Worm (Caenorhabditis elegans) whole organism, young adult: ENCODE results near the gene nspb-2.

ENCODE experiments used
- F33H1.4 ChIP-seq: fragments of 200-800 bp; sonication (Bioruptor generic); IDR thresholded peaks from 2 replicates; pipeline ENCODE4 v1.3.6; 2022; ENCODE audit warnings: missing genetic modification reagents, missing genetic modification characterization, missing compliant biosample characterization
- F49E8.2 ChIP-seq: sonication (generic microtip); optimal IDR thresholded peaks from 3 replicates; lab custom pipeline; 2017; ENCODE audit warnings: missing genetic modification characterization, mild to moderate bottlenecking, missing compliant biosample characterization, antibody characterized with exemption, moderate library complexity; ENCODE audit not compliant: insufficient read depth
- F57C9.4 ChIP-seq: sonication (generic microtip); optimal IDR thresholded peaks from 2 replicates; lab custom pipeline; 2017; ENCODE audit warnings: mild to moderate bottlenecking, missing genetic modification characterization, missing compliant biosample characterization
- Y53G8AR.9 ChIP-seq: fragments of 200-800 bp; sonication (Bioruptor generic); conservative IDR thresholded peaks from 2 replicates; pipeline ENCODE4 v1.3.6; 2022; ENCODE audit warnings: missing genetic modification reagents, missing genetic modification characterization, missing compliant biosample characterization
- Y67H2A.10 ChIP-seq: fragments of 200-800 bp; sonication (Bioruptor generic); conservative IDR thresholded peaks from 2 replicates; pipeline ENCODE4 v1.3.6; 2022; ENCODE audit warnings: missing genetic modification reagents, missing genetic modification characterization, missing compliant biosample characterization
- ZK185.1 ChIP-seq: sonication (generic microtip); optimal IDR thresholded peaks from 2 replicates; lab custom pipeline; 2016; ENCODE audit warnings: mild to moderate bottlenecking, missing genetic modification characterization, missing compliant biosample characterization; ENCODE audit not compliant: poor library complexity, severe bottlenecking
- aptf-2 ChIP-seq: fragments of 200-800 bp; sonication (Bioruptor generic); conservative IDR thresholded peaks from 2 replicates; pipeline ENCODE4 v1.3.6; 2022; ENCODE audit warnings: missing genetic modification reagents, missing genetic modification characterization, missing compliant biosample characterization
- attf-5 ChIP-seq: fragments of 200-800 bp; sonication (Bioruptor generic); optimal IDR thresholded peaks from 2 replicates; lab custom pipeline; 2018; ENCODE audit warnings: mild to moderate bottlenecking, missing genetic modification characterization, missing compliant biosample characterization
- attf-6 ChIP-seq: fragments of 200-800 bp; sonication (Bioruptor generic); IDR thresholded peaks from 2 replicates; pipeline ENCODE4 v1.3.6; 2022; ENCODE audit warnings: missing genetic modification reagents, missing genetic modification characterization, missing compliant biosample characterization
- ccch-3 ChIP-seq: fragments of 200-800 bp; sonication (Bioruptor generic); optimal IDR thresholded peaks from 2 replicates; lab custom pipeline; 2018; ENCODE audit warnings: mild to moderate bottlenecking, missing genetic modification characterization, missing compliant biosample characterization
- cebp-1 ChIP-seq, 2 experiments: fragments of 200-800 bp in 1 of 2; sonication (Bioruptor generic) in 1 of 2; sonication (generic microtip) in 1 of 2; IDR thresholded peaks in 1 of 2; optimal IDR thresholded peaks in 1 of 2; 2 replicates each; pipeline versions ENCODE4 v1.3.6 to Lab custom; 2017 to 2022; ENCODE audit warnings: missing compliant biosample characterization in 2 of 2, missing genetic modification characterization in 2 of 2, mild to moderate bottlenecking in 1 of 2, missing genetic modification reagents in 1 of 2, moderate library complexity in 1 of 2
- cebp-2 ChIP-seq: fragments of 200-800 bp; sonication (Bioruptor generic); IDR thresholded peaks from 2 replicates; pipeline ENCODE4 v1.3.6; 2022; ENCODE audit warnings: missing genetic modification characterization, missing compliant biosample characterization
- ceh-100 ChIP-seq: fragments of 200-800 bp; sonication (Bioruptor generic); IDR thresholded peaks from 2 replicates; pipeline ENCODE4 v1.3.6; 2022; ENCODE audit warnings: missing genetic modification reagents, missing genetic modification characterization, missing compliant biosample characterization
- ceh-40 ChIP-seq: fragments of 200-800 bp; sonication (Bioruptor generic); IDR thresholded peaks from 2 replicates; pipeline ENCODE4 v1.3.6; 2022; ENCODE audit warnings: missing genetic modification characterization, missing compliant biosample characterization
- ceh-58 ChIP-seq: fragments of 200-800 bp; sonication (Bioruptor generic); IDR thresholded peaks from 2 replicates; pipeline ENCODE4 v1.3.6; 2022; ENCODE audit warnings: missing genetic modification characterization, missing compliant biosample characterization
- chd-7 ChIP-seq: sonication (generic microtip); optimal IDR thresholded peaks from 2 replicates; lab custom pipeline; 2016; ENCODE audit warnings: mild to moderate bottlenecking, missing genetic modification characterization, moderate library complexity, missing compliant biosample characterization
- dpff-1 ChIP-seq: sonication (generic microtip); optimal IDR thresholded peaks from 2 replicates; lab custom pipeline; 2017; ENCODE audit warnings: mild to moderate bottlenecking, missing genetic modification characterization, missing compliant biosample characterization
- dpl-1 ChIP-seq: fragments of 150-350 bp; optimal IDR thresholded peaks from 2 replicates; lab custom pipeline; 2014; ENCODE audit warnings: missing biosample characterization, missing genetic modification reagents, missing genetic modification characterization
- efl-1 ChIP-seq: fragments of 150-350 bp; optimal IDR thresholded peaks from 2 replicates; lab custom pipeline; 2014; ENCODE audit warnings: missing biosample characterization, missing genetic modification reagents, missing genetic modification characterization
- egl-18 ChIP-seq: fragments of 200-800 bp; sonication (Bioruptor generic); IDR thresholded peaks from 2 replicates; pipeline ENCODE4 v1.3.6; 2022; ENCODE audit warnings: missing genetic modification reagents, missing genetic modification characterization, missing compliant biosample characterization
- hlh-26 ChIP-seq: fragments of 200-800 bp; sonication (Bioruptor generic); conservative IDR thresholded peaks from 2 replicates; pipeline ENCODE4 v1.3.6; 2022; ENCODE audit warnings: missing genetic modification reagents, missing genetic modification characterization, missing compliant biosample characterization
- hmg-1.2 ChIP-seq: fragments of 200-800 bp; sonication (Bioruptor generic); IDR thresholded peaks from 2 replicates; pipeline ENCODE4 v1.3.6; 2022; ENCODE audit warnings: missing genetic modification reagents, missing genetic modification characterization, missing compliant biosample characterization
- let-526 ChIP-seq: fragments of 200-800 bp; sonication (Bioruptor generic); IDR thresholded peaks from 2 replicates; pipeline ENCODE4 v1.3.6; 2022; ENCODE audit warnings: missing genetic modification reagents, missing genetic modification characterization, missing compliant biosample characterization
- lin-35 ChIP-seq, 3 experiments: fragments of 150-350 bp in 2 of 3; sonication (generic microtip) in 1 of 3; optimal IDR thresholded peaks; 2 replicates each; lab custom pipeline; 2014 to 2018; ENCODE audit warnings: missing biosample characterization in 3 of 3, missing genetic modification characterization in 3 of 3, missing genetic modification reagents in 3 of 3
- lin-40 ChIP-seq: sonication (generic microtip); optimal IDR thresholded peaks from 2 replicates; lab custom pipeline; 2016; ENCODE audit warnings: missing genetic modification characterization, mild to moderate bottlenecking, missing compliant biosample characterization, missing genotype, missing genetic modification reagents
- lir-1 ChIP-seq: fragments of 200-800 bp; sonication (Bioruptor generic); conservative IDR thresholded peaks from 2 replicates; pipeline ENCODE4 v1.3.6; 2022; ENCODE audit warnings: missing genetic modification reagents, missing genetic modification characterization, missing compliant biosample characterization
- lsl-1 ChIP-seq: fragments of 200-800 bp; sonication (Bioruptor generic); optimal IDR thresholded peaks from 2 replicates; lab custom pipeline; 2018; ENCODE audit warnings: mild to moderate bottlenecking, missing genetic modification characterization, moderate library complexity, missing compliant biosample characterization
- madf-10 ChIP-seq: sonication (generic microtip); optimal IDR thresholded peaks from 2 replicates; lab custom pipeline; 2016; ENCODE audit warnings: mild to moderate bottlenecking, missing genetic modification characterization, missing compliant biosample characterization
- madf-6 ChIP-seq: fragments of 200-800 bp; sonication (Bioruptor generic); IDR thresholded peaks from 2 replicates; pipeline ENCODE4 v1.3.6; 2022; ENCODE audit warnings: missing genetic modification reagents, missing genetic modification characterization, missing compliant biosample characterization
- mcd-1 ChIP-seq: fragments of 200-800 bp; sonication (Bioruptor generic); IDR thresholded peaks from 2 replicates; pipeline ENCODE4 v1.3.6; 2022; ENCODE audit warnings: missing genetic modification reagents, missing genetic modification characterization, missing compliant biosample characterization
- nfya-1 ChIP-seq: sonication (generic microtip); optimal IDR thresholded peaks from 2 replicates; lab custom pipeline; 2017; ENCODE audit warnings: antibody characterized with exemption, missing compliant biosample characterization, missing genetic modification characterization, borderline replicate concordance; ENCODE audit not compliant: insufficient read depth
- nhr-120 ChIP-seq: fragments of 200-800 bp; sonication (Bioruptor generic); IDR thresholded peaks from 2 replicates; pipeline ENCODE4 v1.3.6; 2022; ENCODE audit warnings: missing genetic modification characterization, missing compliant biosample characterization
- nhr-90 ChIP-seq: sonication (generic microtip); optimal IDR thresholded peaks from 2 replicates; lab custom pipeline; 2016; ENCODE audit warnings: missing genotype, mild to moderate bottlenecking, missing genetic modification characterization, missing compliant biosample characterization
- pbrm-1 ChIP-seq: fragments of 200-800 bp; sonication (Bioruptor generic); IDR thresholded peaks from 2 replicates; pipeline ENCODE4 v1.3.6; 2022; ENCODE audit warnings: missing genetic modification reagents, missing genetic modification characterization, missing compliant biosample characterization
- rcor-1 ChIP-seq: fragments of 200-800 bp; sonication (Bioruptor generic); IDR thresholded peaks from 2 replicates; pipeline ENCODE4 v1.3.6; 2022; ENCODE audit warnings: missing genetic modification reagents, missing genetic modification characterization, missing compliant biosample characterization
- repo-1 ChIP-seq: sonication (generic microtip); optimal IDR thresholded peaks from 2 replicates; lab custom pipeline; 2017; ENCODE audit warnings: mild to moderate bottlenecking, missing genetic modification characterization, missing compliant biosample characterization
- snpc-1.1 ChIP-seq: sonication (generic microtip); optimal IDR thresholded peaks from 2 replicates; lab custom pipeline; 2017; ENCODE audit warnings: missing genetic modification characterization, mild to moderate bottlenecking, missing compliant biosample characterization, antibody characterized with exemption, moderate library complexity, missing genotype, missing genetic modification reagents; ENCODE audit not compliant: insufficient read depth
- snpc-4 ChIP-seq, 5 experiments: fragments of 150-350 bp in 1 of 5; sonication (generic microtip) in 4 of 5; optimal IDR thresholded peaks; 2 replicates each; lab custom pipeline; 2014 to 2018; ENCODE audit warnings: missing genetic modification characterization in 5 of 5, missing biosample characterization in 3 of 5, antibody characterized with exemption in 2 of 5, mild to moderate bottlenecking in 2 of 5, missing compliant biosample characterization in 2 of 5, missing genotype in 2 of 5, moderate library complexity in 2 of 5, missing genetic modification reagents in 1 of 5
- tbp1 ChIP-seq: fragments of 200-800 bp; sonication (Bioruptor generic); optimal IDR thresholded peaks from 2 replicates; lab custom pipeline; 2018; ENCODE audit warnings: mild to moderate bottlenecking, missing genetic modification characterization, missing compliant biosample characterization
- tlf-1 ChIP-seq: fragments of 200-800 bp; sonication (Bioruptor generic); optimal IDR thresholded peaks from 2 replicates; lab custom pipeline; 2018; ENCODE audit warnings: mild to moderate bottlenecking, missing genetic modification characterization, missing compliant biosample characterization
- unc-62 ChIP-seq: fragments of 150-350 bp; optimal IDR thresholded peaks from 2 replicates; lab custom pipeline; 2014; ENCODE audit warnings: missing biosample characterization, missing genetic modification reagents, missing genetic modification characterization
- xnd-1 ChIP-seq: sonication (generic microtip); optimal IDR thresholded peaks from 2 replicates; lab custom pipeline; 2016; ENCODE audit warnings: missing genotype, missing genetic modification reagents, missing genetic modification characterization, missing compliant biosample characterization
- zfh-2 ChIP-seq: fragments of 200-800 bp; sonication (Bioruptor generic); conservative IDR thresholded peaks from 2 replicates; pipeline ENCODE4 v1.3.6; 2022; ENCODE audit warnings: missing genetic modification reagents, missing genetic modification characterization, missing compliant biosample characterization

Gene nspb-2

DNA sequence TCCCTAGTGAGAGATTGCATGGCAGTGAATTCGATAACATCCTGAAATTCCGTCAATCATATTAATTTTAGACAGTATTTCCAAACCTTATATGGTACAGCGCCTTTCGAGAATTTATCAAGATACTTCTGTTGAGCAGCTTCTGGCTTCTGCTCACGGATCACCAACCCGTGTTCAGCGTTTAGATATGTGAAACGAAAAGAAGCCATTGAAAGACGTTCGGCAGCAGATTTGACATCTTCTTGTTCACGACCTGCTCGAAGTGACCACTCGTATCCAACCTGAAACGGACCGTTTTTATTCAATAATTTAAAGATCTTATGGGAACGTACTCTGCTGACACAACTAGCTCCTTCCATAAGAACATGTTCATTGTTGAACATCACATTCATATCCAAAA lies 9.8 kb upstream of the nspb-2 start:
- TF ChIP-seq unc-62 (no peak), nhr-90 (no peak), hlh-26 (GFP tag; lab: Robert Waterston, UW) (no peak), aptf-2 (GFP tag; lab: Robert Waterston, UW) (no peak), nhr-120 (no peak), Y53G8AR.9 (no peak)

DNA sequence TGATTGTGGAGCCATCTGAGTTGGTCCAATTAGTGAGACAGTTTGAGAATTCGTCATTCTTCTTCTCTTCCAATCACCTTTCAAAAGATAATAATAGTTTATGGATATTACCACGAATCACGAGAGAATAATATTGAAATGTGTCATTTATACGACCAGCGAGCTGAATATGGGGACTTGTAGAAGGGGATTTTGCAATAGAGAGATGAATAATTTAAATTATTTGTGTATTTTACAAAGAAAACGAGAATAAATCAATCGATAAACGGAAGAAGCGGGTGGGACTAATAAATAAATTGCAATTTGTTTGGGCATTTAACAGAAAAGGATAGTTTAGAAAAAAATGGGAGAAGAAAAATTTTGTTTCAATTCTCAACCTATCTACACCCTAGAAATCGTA lies 8.9 kb upstream of the nspb-2 start, which contains the start of gene odr-8:
odr-8 (minus strand) TSS at position 101 of the 400 bp plus-strand sequence.
- TF ChIP-seq snpc-4 (GFP tag; optimal IDR thresholded peaks at IDR 0.05; lab: Kevin White, UChicago) (no peak), snpc-4 (tag; optimal IDR thresholded peaks at IDR 0.05; lab: Kevin White, UChicago) (peak in 1 of 4 experiments; percentile 50), let-526 (GFP tag; lab: Robert Waterston, UW) (no peak)

DNA sequence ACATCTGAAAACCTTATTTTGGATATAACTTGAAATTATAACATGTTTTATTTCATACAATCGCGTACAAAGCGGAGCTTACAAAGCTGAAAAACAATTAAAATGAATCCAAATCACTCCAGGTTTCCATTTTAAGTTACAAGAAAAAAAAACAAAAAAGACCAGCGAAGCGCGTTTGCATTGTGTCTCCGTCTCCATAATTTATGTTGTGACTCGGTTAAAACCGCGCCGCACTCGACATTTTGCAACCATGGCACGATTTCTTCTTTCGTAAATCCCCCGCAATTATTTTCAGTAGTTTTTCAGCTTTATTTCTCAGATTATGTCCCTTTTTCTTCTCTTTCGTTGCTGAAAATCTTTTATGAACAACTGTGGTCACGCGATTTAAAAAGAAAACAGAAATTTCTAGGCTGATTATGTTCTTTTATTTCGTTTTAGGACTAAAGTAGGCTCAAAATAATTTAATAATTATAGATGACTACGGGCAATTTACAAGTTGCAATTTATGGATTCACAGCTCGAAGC lies 6.0 kb upstream of the nspb-2 start, which contains the start of the genes F38A5.2 and dnj-11:
F38A5.2 (minus strand) TSS at position 4 of the 525 bp plus-strand sequence.
dnj-11 (plus strand) TSS at position 475 of the 525 bp plus-strand sequence.
- TF ChIP-seq cebp-1 (GFP tag; IDR thresholded peaks at IDR 0.05; lab: Robert Waterston, UW) (no peak), cebp-1 (tag; optimal IDR thresholded peaks at IDR 0.05; lab: Kevin White, UChicago) (peak; percentile 75), lin-35 (GFP tag; optimal IDR thresholded peaks at IDR 0.05; lab: Kevin White, UChicago) (peak in 1 of 3 experiments; percentile 43), efl-1 (GFP tag; lab: Kevin White, UChicago) (peak; percentile 61), chd-7 (tag; lab: Kevin White, UChicago) (no peak), dpl-1 (peak; percentile 25), mcd-1 (GFP tag; lab: Robert Waterston, UW) (peak; percentile 96), hmg-1.2 (GFP tag; lab: Robert Waterston, UW) (peak; percentile 95), ccch-3 (GFP tag; lab: Kevin White, UChicago) (no peak), Y67H2A.10 (GFP tag; lab: Robert Waterston, UW) (no peak), snpc-1.1 (tag; lab: Kevin White, UChicago) (no peak), tlf-1 (peak; percentile 14), lsl-1 (peak; percentile 46), lin-40 (peak; percentile 59), dpff-1 (tag; lab: Kevin White, UChicago) (no peak), attf-5 (GFP tag; lab: Kevin White, UChicago) (peak; percentile 82), egl-18 (GFP tag; lab: Robert Waterston, UW) (no peak), F33H1.4 (0 out of 2 replicates have a peak, but pooled peaks have one; percentile 23), repo-1 (tag; lab: Kevin White, UChicago) (no peak), madf-6 (GFP tag; lab: Robert Waterston, UW) (0 out of 2 replicates have a peak, but pooled peaks have one; percentile 30), cebp-2 (GFP tag; lab: Robert Waterston, UW) (no peak), lir-1 (no peak), ceh-40 (GFP tag; lab: Robert Waterston, UW) (no peak), attf-6 (GFP tag; lab: Robert Waterston, UW) (no peak), rcor-1 (GFP tag; lab: Robert Waterston, UW) (peak; percentile 38; the same call in 1 of the 2 replicates), F57C9.4 (tag; lab: Kevin White, UChicago) (no peak), nhr-120 (no peak), ZK185.1 (tag; lab: Kevin White, UChicago) (peak; percentile 2), F49E8.2 (peak; percentile 49), ceh-100 (GFP tag; lab: Robert Waterston, UW) (peak; percentile 54; the same call in 1 of the 2 replicates), unc-62 (no peak), ceh-58 (GFP tag; lab: Robert Waterston, UW) (no peak), nfya-1 (no peak), zfh-2 (GFP tag; lab: Robert Waterston, UW) (no peak), tbp1 (GFP tag; lab: Kevin White, UChicago) (peak; percentile 49), pbrm-1 (GFP tag; lab: Robert Waterston, UW) (peak; percentile 67), madf-10 (tag; lab: Kevin White, UChicago) (no peak), xnd-1 (tag; lab: Kevin White, UChicago) (no peak)
